Fruit fly (Drosophila melanogaster) whole organism, wandering third instar larva: ENCODE data around the gene Gr93d.

ENCODE experiments used
- Abd-B ChIP-seq: fragments of >200 bp; optimal IDR thresholded peaks from 2 replicates; lab custom pipeline; 2017; ENCODE audit warnings: missing biosample characterization, missing genetic modification characterization
- CG32264 ChIP-seq: fragments of 200-800 bp; sonication (Bioruptor generic); optimal IDR thresholded peaks from 2 replicates; lab custom pipeline; 2016; ENCODE audit warnings: missing biosample characterization, missing genetic modification characterization
- CG9705 ChIP-seq: fragments of 200-800 bp; sonication (Bioruptor generic); optimal IDR thresholded peaks from 2 replicates; lab custom pipeline; 2018; ENCODE audit warnings: missing biosample characterization, mild to moderate bottlenecking, missing genetic modification characterization
- CrebA ChIP-seq: fragments of 200-800 bp; sonication (Bioruptor generic); optimal IDR thresholded peaks from 2 replicates; lab custom pipeline; 2016; ENCODE audit warnings: missing biosample characterization, mild to moderate bottlenecking, missing genetic modification characterization, borderline replicate concordance
- Dfd ChIP-seq: fragments of >200 bp; optimal IDR thresholded peaks from 2 replicates; lab custom pipeline; 2017; ENCODE audit warnings: missing biosample characterization, missing genetic modification characterization
- Dif ChIP-seq: fragments of 200-275, 200-300 bp; sonication (Bioruptor generic); optimal IDR thresholded peaks from 2 replicates; lab custom pipeline; 2018; ENCODE audit warnings: missing biosample characterization, missing genetic modification characterization; ENCODE audit not compliant: partially characterized antibody
- GATAd ChIP-seq: sonication (Bioruptor generic); optimal IDR thresholded peaks from 2 replicates; lab custom pipeline; 2016; ENCODE audit warnings: missing biosample characterization, missing genetic modification characterization
- HLH106 ChIP-seq: fragments of 200-800 bp; optimal IDR thresholded peaks from 3 replicates; lab custom pipeline; 2019; ENCODE audit warnings: missing biosample characterization, mild to moderate bottlenecking, missing genetic modification characterization, moderate library complexity
- Hr78 ChIP-seq: fragments of >200 bp; optimal IDR thresholded peaks from 2 replicates; lab custom pipeline; 2017; ENCODE audit warnings: missing biosample characterization, missing genetic modification characterization
- Hr83 ChIP-seq: fragments of 200-300 bp; sonication (Bioruptor generic); optimal IDR thresholded peaks from 2 replicates; lab custom pipeline; 2016; ENCODE audit warnings: missing biosample characterization, mild to moderate bottlenecking, missing genetic modification characterization, moderate library complexity; ENCODE audit not compliant: poor library complexity, severe bottlenecking
- Jra ChIP-seq: sonication (Bioruptor generic); optimal IDR thresholded peaks from 2 replicates; lab custom pipeline; 2016; ENCODE audit warnings: missing biosample characterization, missing genetic modification characterization
- Mio ChIP-seq: sonication (Bioruptor generic); optimal IDR thresholded peaks from 2 replicates; lab custom pipeline; 2016; ENCODE audit warnings: missing biosample characterization, missing genetic modification characterization
- Myc ChIP-seq: fragments of >200 bp; optimal IDR thresholded peaks from 2 replicates; lab custom pipeline; 2017
- N ChIP-seq: fragments of >200 bp; optimal IDR thresholded peaks from 2 replicates; lab custom pipeline; 2018; ENCODE audit warnings: missing biosample characterization, missing external identifiers, missing genetic modification characterization
- OdsH ChIP-seq: fragments of 200-800 bp; sonication (Bioruptor generic); optimal IDR thresholded peaks from 2 replicates; lab custom pipeline; 2016; ENCODE audit warnings: missing biosample characterization, mild to moderate bottlenecking, missing genetic modification characterization
- Rel ChIP-seq, 2 experiments: fragments of 200-800 bp; sonication (Bioruptor generic) in 1 of 2; optimal IDR thresholded peaks; 2 replicates in 1 of 2; 3 replicates in 1 of 2; lab custom pipeline; 2016 to 2019; ENCODE audit warnings: mild to moderate bottlenecking in 2 of 2, missing biosample characterization in 2 of 2, missing genetic modification characterization in 2 of 2, moderate library complexity in 1 of 2
- Sp1 ChIP-seq: fragments of 200-800 bp; sonication (Bioruptor generic); optimal IDR thresholded peaks from 3 replicates; lab custom pipeline; 2019; ENCODE audit warnings: missing biosample characterization, mild to moderate bottlenecking, missing genetic modification characterization, moderate library complexity
- Vsx2 ChIP-seq: fragments of 200-300, 225-300 bp; sonication (Bioruptor generic); optimal IDR thresholded peaks from 2 replicates; lab custom pipeline; 2018; ENCODE audit warnings: missing biosample characterization, missing genetic modification characterization; ENCODE audit not compliant: partially characterized antibody
- br ChIP-seq: fragments of 200-800 bp; sonication (Bioruptor generic); optimal IDR thresholded peaks from 2 replicates; lab custom pipeline; 2016; ENCODE audit warnings: missing biosample characterization, missing genetic modification characterization
- brk ChIP-seq: fragments of 200-800 bp; sonication (Bioruptor generic); optimal IDR thresholded peaks from 2 replicates; lab custom pipeline; 2016; ENCODE audit warnings: missing biosample characterization, mild to moderate bottlenecking, missing genetic modification characterization
- dl ChIP-seq, 2 experiments: fragments of 175-275, 200-275 bp in 1 of 2; fragments of 200-275 bp in 1 of 2; sonication (Bioruptor generic); optimal IDR thresholded peaks; lab custom pipeline; 2018; ENCODE audit warnings: mild to moderate bottlenecking in 2 of 2, missing biosample characterization in 2 of 2, missing genetic modification characterization in 2 of 2, moderate library complexity in 2 of 2; ENCODE audit not compliant: partially characterized antibody in 2 of 2, insufficient read depth in 1 of 2
- dmrt93B ChIP-seq: fragments of 200-800 bp; sonication (Bioruptor generic); optimal IDR thresholded peaks from 2 replicates; lab custom pipeline; 2018; ENCODE audit warnings: missing biosample characterization, mild to moderate bottlenecking, missing genetic modification characterization
- dsf ChIP-seq: sonication (Bioruptor generic); optimal IDR thresholded peaks from 2 replicates; lab custom pipeline; 2016; ENCODE audit warnings: missing biosample characterization, missing genetic modification characterization, borderline replicate concordance
- ey ChIP-seq: fragments of 200-800 bp; sonication (Bioruptor generic); optimal IDR thresholded peaks from 2 replicates; lab custom pipeline; 2016; ENCODE audit warnings: missing biosample characterization, missing genetic modification characterization
- fru ChIP-seq: fragments of 200-800 bp; sonication (Bioruptor generic); optimal IDR thresholded peaks from 3 replicates; lab custom pipeline; 2016; ENCODE audit warnings: missing biosample characterization, mild to moderate bottlenecking, missing genetic modification characterization
- h ChIP-seq: fragments of 200-800 bp; sonication (Bioruptor generic); optimal IDR thresholded peaks from 3 replicates; lab custom pipeline; 2016; ENCODE audit warnings: missing biosample characterization, mild to moderate bottlenecking, missing genetic modification characterization
- jim ChIP-seq: fragments of 175-275, 200-325 bp; sonication (Bioruptor generic); optimal IDR thresholded peaks from 2 replicates; lab custom pipeline; 2016; ENCODE audit warnings: missing biosample characterization, mild to moderate bottlenecking, missing genetic modification characterization
- lola ChIP-seq: fragments of >200 bp; optimal IDR thresholded peaks from 2 replicates; lab custom pipeline; 2017; ENCODE audit warnings: missing biosample characterization, missing genetic modification characterization
- pan ChIP-seq: fragments of >200 bp; optimal IDR thresholded peaks from 2 replicates; lab custom pipeline; 2017
- psq ChIP-seq: fragments of 200-800 bp; sonication (Bioruptor generic); optimal IDR thresholded peaks from 3 replicates; lab custom pipeline; 2017; ENCODE audit warnings: missing biosample characterization, mild to moderate bottlenecking, missing genetic modification characterization, moderate library complexity
- rgr ChIP-seq: fragments of 200-800 bp; sonication (Bioruptor generic); optimal IDR thresholded peaks from 3 replicates; lab custom pipeline; 2016; ENCODE audit warnings: missing biosample characterization, mild to moderate bottlenecking, missing genetic modification characterization
- sage ChIP-seq: fragments of 200-800 bp; sonication (Bioruptor generic); optimal IDR thresholded peaks from 2 replicates; lab custom pipeline; 2016; ENCODE audit warnings: missing biosample characterization, mild to moderate bottlenecking, missing genetic modification characterization
- sv ChIP-seq: fragments of 200-800 bp; sonication (Bioruptor generic); optimal IDR thresholded peaks from 3 replicates; lab custom pipeline; 2016; ENCODE audit warnings: missing biosample characterization, missing genetic modification characterization
- tai ChIP-seq: sonication (Bioruptor generic); optimal IDR thresholded peaks from 2 replicates; lab custom pipeline; 2016; ENCODE audit warnings: missing biosample characterization, missing genetic modification characterization
- usp ChIP-seq: fragments of >200 bp; optimal IDR thresholded peaks from 2 replicates; lab custom pipeline; 2017; ENCODE audit warnings: missing biosample characterization, missing genetic modification characterization
- woc ChIP-seq: sonication (Bioruptor generic); optimal IDR thresholded peaks from 2 replicates; lab custom pipeline; 2016; ENCODE audit warnings: missing biosample characterization, mild to moderate bottlenecking, missing genetic modification characterization

Gr93d gene

dm6 chr3R:21823076-21823475 lies 23.4 kb downstream of the Gr93d start:
- TF ChIP-seq tai (no peak), Myc (no peak), sv (GFP tag; lab: Kevin White, UChicago) (no peak), sage (no peak), Dif (GFP tag; lab: Kevin White, UChicago) (no peak), Vsx2 (GFP tag; lab: Kevin White, UChicago) (no peak), pan (lab: Kevin White, UChicago) (no peak), CrebA (GFP tag; lab: Kevin White, UChicago) (peak; percentile 33), Dfd (GFP tag; lab: Kevin White, UChicago) (no peak), h (GFP tag; lab: Kevin White, UChicago) (peak; percentile 7), dsf (GFP tag; lab: Kevin White, UChicago) (no peak), Rel (GFP tag; optimal IDR thresholded peaks at IDR 0.05; lab: Kevin White, UChicago) (no peak), Rel (tag; optimal IDR thresholded peaks at IDR 0.05; lab: Kevin White, UChicago) (no peak), Mio (GFP tag; lab: Kevin White, UChicago) (no peak), Abd-B (GFP tag; lab: Kevin White, UChicago) (no peak), dl (GFP tag; optimal IDR thresholded peaks at IDR 0.05; lab: Kevin White, UChicago; ENCODE audit: insufficient read depth in 1 of 2, partially characterized antibody in 2 of 2) (no peak), Hr78 (GFP tag; lab: Kevin White, UChicago) (no peak), CG9705 (GFP tag; lab: Kevin White, UChicago) (peak; percentile 37), jim (no peak), Sp1 (GFP tag; lab: Kevin White, UChicago) (peak; percentile 35), brk (no peak), N (GFP tag; lab: Kevin White, UChicago) (no peak), Jra (GFP tag; lab: Kevin White, UChicago) (no peak), CG32264 (GFP tag; lab: Kevin White, UChicago) (no peak), rgr (GFP tag; lab: Kevin White, UChicago) (no peak), dmrt93B (GFP tag; lab: Kevin White, UChicago) (no peak), OdsH (peak; percentile 14), GATAd (GFP tag; lab: Kevin White, UChicago) (no peak), usp (GFP tag; lab: Kevin White, UChicago) (no peak), lola (GFP tag; lab: Kevin White, UChicago) (no peak), psq (GFP tag; lab: Kevin White, UChicago) (no peak), ey (no peak), fru (no peak), br (GFP tag; lab: Kevin White, UChicago) (no peak), woc (GFP tag; lab: Kevin White, UChicago) (no peak), HLH106 (tag; lab: Kevin White, UChicago) (peak; percentile 21)

dm6 chr3R:21822562-21822933 lies 23.9 kb downstream of the Gr93d start, which contains the start of gene CASK:
TSS of gene CASK (minus strand) at chr3R:21822674.
- peak; percentile 27 for TF ChIP-seq woc (GFP tag; lab: Kevin White, UChicago)
- no peak for TF ChIP-seq HLH106 (tag; lab: Kevin White, UChicago)
- no peak for TF ChIP-seq Vsx2 (GFP tag; lab: Kevin White, UChicago)
- TF ChIP-seq rgr (GFP tag; lab: Kevin White, UChicago) = peak; percentile 20
- peak; percentile 3 for TF ChIP-seq Hr83 (GFP tag; lab: Kevin White, UChicago)
- TF ChIP-seq Dif (GFP tag; lab: Kevin White, UChicago) = no peak
- no peak for TF ChIP-seq CG9705 (GFP tag; lab: Kevin White, UChicago)
- no peak for TF ChIP-seq Rel (GFP tag; optimal IDR thresholded peaks at IDR 0.05; lab: Kevin White, UChicago)
- peak; percentile 8 for TF ChIP-seq Rel (tag; optimal IDR thresholded peaks at IDR 0.05; lab: Kevin White, UChicago)
